Worm (Caenorhabditis elegans): ENCODE results near the gene cnd-1.
A peak's percentile ranks its signal among the peaks of the same experiment; 100 is the strongest.

DNA sequence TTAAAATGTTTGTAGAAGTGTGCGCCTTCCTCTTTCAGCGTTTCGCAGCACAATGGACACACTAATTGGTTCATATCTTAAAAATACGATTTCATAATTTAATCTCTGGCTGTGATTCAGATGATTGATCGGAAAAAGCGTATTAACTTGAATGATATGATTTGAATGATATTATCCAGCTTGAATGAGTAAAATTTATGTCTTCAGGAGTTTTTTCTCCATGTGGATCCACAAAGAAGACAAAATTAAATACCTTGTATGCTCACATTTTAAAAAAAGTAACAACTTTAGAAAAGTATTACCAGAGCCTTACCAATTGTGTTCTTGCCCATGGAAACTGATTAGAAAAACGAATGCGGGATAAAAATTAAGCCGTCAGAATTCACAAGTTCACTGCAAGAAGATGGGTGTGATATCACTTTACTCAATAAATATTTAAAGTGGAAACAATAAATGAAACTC, 29.0 kb upstream of the cnd-1 start, which contains the start of gene ztf-8:
- TF ChIP-seq lsy-2 (tag; optimal IDR thresholded peaks at IDR 0.05) (peak in 1 of 2 experiments; percentile 49), C34F6.9 (tag; optimal IDR thresholded peaks at IDR 0.05) (peak; percentile 25), sma-9 (GFP tag; optimal IDR thresholded peaks at IDR 0.05) (no peak), sma-9 (tag; optimal IDR thresholded peaks at IDR 0.05) (no peak), mdl-1 (tag; optimal IDR thresholded peaks at IDR 0.05) (no peak), ama-1 (optimal IDR thresholded peaks at IDR 0.05) (peak; percentile 37), ztf-11 (tag; optimal IDR thresholded peaks at IDR 0.05) (no peak), lin-39 (tag; optimal IDR thresholded peaks at IDR 0.05) (no peak), snpc-4 (tag; optimal IDR thresholded peaks at IDR 0.05) (no peak)
